Fruit fly (Drosophila melanogaster): ENCODE measurements around the gene gpp.

The gpp gene

DNA sequence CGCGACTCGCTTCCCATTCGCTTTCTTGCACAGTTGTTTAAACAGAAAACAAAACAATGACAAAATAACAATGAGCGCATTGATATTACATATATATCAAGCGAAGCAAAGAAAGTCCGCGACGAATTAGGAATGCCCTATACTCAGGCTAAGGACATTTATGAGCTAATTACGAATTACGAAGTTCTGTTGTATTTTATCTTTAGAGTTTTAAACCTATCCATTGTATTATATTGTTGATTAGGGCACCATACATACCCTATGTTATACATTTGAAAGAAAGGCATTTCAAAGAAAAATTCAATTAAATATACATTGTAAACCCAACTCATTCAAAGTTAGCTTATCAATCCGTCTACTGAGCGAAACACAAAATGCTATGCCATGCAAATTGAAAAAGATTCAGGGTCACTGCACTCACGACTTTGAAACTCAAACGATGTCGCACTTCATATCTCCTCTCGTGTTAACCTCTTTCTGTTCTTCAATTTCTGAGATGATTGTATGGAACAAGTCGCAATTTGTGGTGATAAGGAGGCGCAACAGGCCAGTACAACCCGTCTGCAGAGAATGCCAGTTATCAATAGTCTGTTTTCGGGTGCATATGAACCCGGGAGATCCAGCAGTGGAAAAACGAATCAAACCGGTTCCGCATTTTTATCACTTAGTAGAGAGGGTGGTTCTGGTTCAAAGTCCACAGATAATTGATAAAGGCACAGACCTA lies 10.9 kb upstream of the gpp start:
- no peak for TF ChIP-seq CG8478 (optimal IDR thresholded peaks at IDR 0.05)
- no peak for TF ChIP-seq CTCF (optimal IDR thresholded peaks at IDR 0.05)

- TF ChIP-seq CTCF (optimal IDR thresholded peaks at IDR 0.05) (no peak), CG8478 (optimal IDR thresholded peaks at IDR 0.05) (no peak)
Measured at dm6 chr3R:6396613-6397012, 10.0 kb upstream of the gpp start.

DNA sequence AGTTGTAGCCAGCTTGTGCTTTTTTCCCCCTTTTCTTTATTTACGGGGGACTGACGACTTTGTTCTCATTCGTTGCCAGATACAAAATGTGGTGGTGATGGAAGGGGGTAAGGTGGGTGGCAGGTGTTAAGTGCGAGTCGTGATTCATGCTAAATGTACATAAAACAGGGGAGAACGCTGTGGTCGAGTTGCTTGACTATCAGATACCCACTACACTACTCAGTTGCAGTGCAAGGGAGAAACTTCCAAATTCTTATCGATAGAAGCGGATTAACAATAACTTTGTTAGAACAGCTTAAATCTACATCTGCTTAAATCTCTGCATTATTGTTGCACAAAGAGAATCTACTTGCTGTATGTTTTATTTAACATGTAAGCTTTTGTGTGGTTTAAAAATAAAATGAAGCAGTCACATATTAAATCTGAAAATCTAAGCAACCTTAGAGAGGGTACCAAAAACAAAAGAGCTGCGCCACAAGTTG lies 9.0 kb upstream of the gpp start:
- TF ChIP-seq CTCF (optimal IDR thresholded peaks at IDR 0.05): no peak
- TF ChIP-seq CG8478 (optimal IDR thresholded peaks at IDR 0.05): no peak

DNA sequence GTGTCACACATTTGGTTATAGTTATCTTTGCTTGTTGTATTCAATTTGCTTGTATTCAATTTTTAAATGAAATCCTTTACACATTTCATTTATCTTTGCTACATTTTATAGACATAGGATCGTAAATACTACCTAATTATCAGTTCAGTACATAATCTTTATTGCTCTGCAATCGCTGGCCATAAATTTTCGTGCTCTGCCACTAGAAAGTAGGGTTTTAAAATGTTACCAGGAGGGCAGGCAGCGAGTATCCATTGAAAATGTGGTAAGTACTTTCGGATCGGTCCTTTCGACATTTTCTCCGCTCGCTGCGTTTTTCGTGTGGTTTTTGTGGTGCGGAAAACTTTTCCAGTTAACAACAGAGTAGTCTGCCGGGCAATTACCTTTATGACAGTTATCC lies 7.4 kb upstream of the gpp start:
- TF ChIP-seq CTCF (optimal IDR thresholded peaks at IDR 0.05): no peak
- no peak for TF ChIP-seq CG8478 (optimal IDR thresholded peaks at IDR 0.05)

- TF ChIP-seq CG8478 (optimal IDR thresholded peaks at IDR 0.05) (no peak), CTCF (optimal IDR thresholded peaks at IDR 0.05) (no peak)
Measured at dm6 chr3R:6399752-6400151, 6.9 kb upstream of the gpp start.

- no peak for TF ChIP-seq CG8478 (optimal IDR thresholded peaks at IDR 0.05)
Measured at dm6 chr3R:6400710-6401521, 5.7 kb upstream of the gpp start.

DNA sequence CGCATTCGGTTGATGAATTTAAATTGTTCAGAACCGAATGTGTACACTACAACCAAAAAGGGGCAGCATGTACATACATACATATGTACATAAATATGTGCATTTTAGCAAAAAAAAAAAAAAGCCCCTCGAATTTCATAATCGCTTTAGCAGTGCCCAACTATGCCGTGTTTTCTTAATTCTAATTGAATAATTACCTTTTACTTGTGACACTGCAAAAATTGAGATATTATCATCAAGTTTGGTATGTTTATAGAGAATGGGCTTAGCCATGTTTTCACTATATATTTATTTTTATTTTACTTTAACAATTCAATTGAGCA lies 5.2 kb upstream of the gpp start:
- no peak for TF ChIP-seq CTCF (optimal IDR thresholded peaks at IDR 0.05)
- TF ChIP-seq CG8478 (optimal IDR thresholded peaks at IDR 0.05): no peak

DNA sequence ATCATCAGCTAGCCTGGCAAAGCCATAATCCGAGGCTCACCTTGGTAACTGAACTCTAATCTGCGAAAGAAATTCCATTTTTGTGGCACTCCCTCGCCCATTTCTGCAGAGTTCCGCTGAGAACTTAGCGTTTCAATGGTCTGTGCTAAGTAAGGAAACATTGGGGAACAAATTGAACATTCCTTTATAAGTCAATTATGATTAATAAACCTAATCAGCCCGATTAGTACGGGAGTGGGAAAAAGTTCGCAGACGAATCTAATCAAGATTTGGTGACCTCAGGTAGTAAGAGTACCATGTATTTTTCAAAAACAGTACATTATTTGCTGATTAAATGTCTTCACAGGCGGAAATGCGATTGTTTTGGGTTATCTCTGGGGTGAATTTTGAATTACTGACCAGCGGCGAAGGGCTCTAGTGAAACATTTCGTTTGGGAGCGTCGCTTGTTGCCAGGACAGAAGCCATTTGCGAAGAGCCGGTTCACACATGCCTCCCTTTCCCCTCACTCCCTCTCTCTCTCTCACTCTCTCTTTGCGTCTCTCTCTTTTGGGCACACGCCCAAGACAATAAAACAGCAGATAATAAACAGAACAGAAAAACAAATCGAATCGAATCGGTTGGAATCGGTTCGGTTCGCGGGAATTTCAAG lies 4.0 kb upstream of the gpp start:
- TF ChIP-seq CTCF (optimal IDR thresholded peaks at IDR 0.05) (no peak), CG8478 (optimal IDR thresholded peaks at IDR 0.05) (no peak)

DNA sequence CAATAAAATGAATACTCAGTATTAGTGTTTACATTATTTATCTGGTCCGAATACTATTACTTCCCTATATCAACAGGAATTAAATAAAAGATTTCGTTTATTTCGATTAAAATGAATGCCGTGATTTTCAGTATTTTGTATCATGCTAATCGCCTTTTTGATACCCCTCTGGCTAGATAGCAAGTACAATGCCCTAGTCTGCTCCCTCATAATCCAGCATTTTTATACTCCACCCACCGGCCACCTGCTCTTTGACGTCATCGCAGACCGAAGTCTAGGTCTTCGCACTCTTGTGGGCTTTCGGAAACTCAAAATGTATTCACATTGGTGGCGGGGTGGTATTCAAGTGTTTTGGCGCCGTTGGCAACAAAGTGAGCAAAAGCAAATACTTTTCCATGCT lies 3.0 kb upstream of the gpp start:
- TF ChIP-seq CTCF (optimal IDR thresholded peaks at IDR 0.05) (no peak), CG8478 (optimal IDR thresholded peaks at IDR 0.05) (no peak)

dm6 chr3R:6404174-6404573 lies 2.5 kb upstream of the gpp start:
- TF ChIP-seq CG8478 (optimal IDR thresholded peaks at IDR 0.05): no peak
- no peak for TF ChIP-seq CTCF (optimal IDR thresholded peaks at IDR 0.05)

DNA sequence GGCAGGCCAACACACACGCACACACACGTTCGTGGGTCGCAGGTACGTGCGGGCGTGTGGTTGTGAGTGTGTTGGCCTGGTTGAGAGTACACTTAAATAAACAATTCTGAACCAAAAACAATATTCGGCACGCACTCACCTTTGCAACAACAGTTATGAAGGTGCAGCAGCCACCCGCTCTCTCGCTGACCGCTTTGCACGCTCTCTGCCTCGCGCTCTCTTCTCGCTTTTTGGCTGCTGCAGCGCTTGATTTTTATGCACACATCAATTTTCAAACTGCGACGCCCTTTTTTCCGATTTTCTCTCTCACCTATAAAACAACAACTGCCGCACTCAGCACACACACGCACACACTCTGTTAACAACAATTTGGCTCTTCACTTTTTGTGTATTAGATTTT lies 1.4 kb upstream of the gpp start:
- TF ChIP-seq CTCF (optimal IDR thresholded peaks at IDR 0.05) (no peak), CG8478 (optimal IDR thresholded peaks at IDR 0.05) (no peak)

- TF ChIP-seq CTCF (optimal IDR thresholded peaks at IDR 0.05): no peak
- no peak for TF ChIP-seq CG8478 (optimal IDR thresholded peaks at IDR 0.05)
Measured at dm6 chr3R:6405674-6406565, 735 bp upstream of the gpp start, which contains the start of gene Dmtn. Dmtn (minus strand) TSS chr3R:6405895.

dm6 chr3R:6407544-6407943 lies 889 bp downstream of the gpp start:
- TF ChIP-seq CTCF (optimal IDR thresholded peaks at IDR 0.05) (no peak), CG8478 (optimal IDR thresholded peaks at IDR 0.05) (no peak)

- TF ChIP-seq CG8478 (optimal IDR thresholded peaks at IDR 0.05): no peak
- TF ChIP-seq CTCF (optimal IDR thresholded peaks at IDR 0.05): no peak
Measured at dm6 chr3R:6408467-6408866, 1.8 kb downstream of the gpp start.

- TF ChIP-seq CTCF (optimal IDR thresholded peaks at IDR 0.05): no peak
- TF ChIP-seq CG8478 (optimal IDR thresholded peaks at IDR 0.05): no peak
Measured at dm6 chr3R:6409153-6409571, 2.5 kb downstream of the gpp start.
